Worm (Caenorhabditis elegans): ENCODE measurements around the gene B0462.4.

DNA sequence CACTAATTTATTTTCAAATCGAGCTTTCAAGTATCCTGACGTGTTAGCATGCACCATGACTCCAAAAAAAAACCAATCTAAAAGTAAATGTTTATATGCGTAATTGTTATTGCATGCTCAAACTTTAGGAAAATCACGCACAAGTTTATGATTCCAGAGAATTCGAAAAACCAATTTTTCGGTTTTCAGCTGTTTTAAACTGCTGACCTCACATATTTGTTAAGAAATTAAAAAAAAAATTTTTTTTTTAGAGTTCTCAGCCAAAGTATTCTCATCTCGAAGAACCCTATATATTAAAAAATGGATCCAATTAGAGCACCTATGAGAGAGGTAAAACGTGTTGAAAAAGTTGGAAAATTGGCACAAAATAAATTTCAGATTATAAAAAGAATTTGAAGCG lies 43.2 kb upstream of the B0462.4 start, which contains the start of gene Y51A2B.2:
- no peak for TF ChIP-seq mxl-2 (GFP tag; conservative IDR thresholded peaks at IDR 0.05)
- no peak for TF ChIP-seq duxl-1 (tag; optimal IDR thresholded peaks at IDR 0.05; ENCODE audit: poor library complexity)
- no peak for TF ChIP-seq zag-1 (tag; optimal IDR thresholded peaks at IDR 0.05)
- no peak for TF ChIP-seq rbr-2 (tag; optimal IDR thresholded peaks at IDR 0.05)
- no peak for TF ChIP-seq hlh-11 (tag; optimal IDR thresholded peaks at IDR 0.05)
- no peak for TF ChIP-seq unc-130 (GFP tag; optimal IDR thresholded peaks at IDR 0.05)
- no peak for TF ChIP-seq ceh-82 (tag; optimal IDR thresholded peaks at IDR 0.05)
